Worm (Caenorhabditis elegans) whole organism, L2 larva: ENCODE measurements around the gene srt-5.

Experiments used
- aly-2 ChIP-seq: fragments of 150-350 bp; optimal IDR thresholded peaks from 2 replicates; lab custom pipeline; 2014; ENCODE audit warnings: missing biosample characterization, missing genetic modification characterization
- ceh-16 ChIP-seq: fragments of 150-350 bp; optimal IDR thresholded peaks from 2 replicates; lab custom pipeline; 2014; ENCODE audit warnings: missing biosample characterization, missing genetic modification characterization
- elt-1 ChIP-seq: fragments of 150-350 bp; optimal IDR thresholded peaks from 2 replicates; lab custom pipeline; 2014; ENCODE audit warnings: missing biosample characterization, missing genetic modification characterization

DNA sequence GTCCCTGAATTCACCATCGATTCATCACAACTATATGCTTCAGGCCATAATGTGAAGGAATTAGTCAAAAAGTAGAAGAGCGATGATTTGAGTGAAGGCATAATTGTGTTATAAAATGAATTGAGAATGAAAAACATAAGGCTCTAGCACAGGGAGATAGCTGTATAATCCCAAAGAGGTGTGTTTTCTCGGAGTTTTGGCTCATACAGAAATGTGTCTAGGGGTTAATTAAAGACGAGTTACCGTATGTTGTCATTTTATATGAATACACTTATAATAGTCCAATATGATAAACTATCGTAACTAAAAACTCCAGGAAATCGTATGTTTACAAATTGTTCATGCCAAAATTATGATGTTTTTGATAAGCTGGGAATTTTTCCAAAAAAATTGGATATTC lies at the start of gene srt-5:
- TF ChIP-seq ceh-16 (tag; lab: Kevin White, UChicago) = no peak
- no peak for TF ChIP-seq aly-2 (tag; lab: Kevin White, UChicago)
- no peak for TF ChIP-seq elt-1 (tag; lab: Kevin White, UChicago)
